Worm (Caenorhabditis elegans) whole organism, L3 larva: Measurements from ENCODE around the gene cab-1.

Experiments used
- nhr-28 ChIP-seq: fragments of 150-350 bp; optimal IDR thresholded peaks from 2 replicates; lab custom pipeline; 2014; ENCODE audit warnings: missing biosample characterization, missing genetic modification characterization
- nhr-76 ChIP-seq: fragments of 150-350 bp; sonication (generic microtip); optimal IDR thresholded peaks from 5 replicates; lab custom pipeline; 2014; ENCODE audit warnings: missing biosample characterization, missing genetic modification characterization

DNA sequence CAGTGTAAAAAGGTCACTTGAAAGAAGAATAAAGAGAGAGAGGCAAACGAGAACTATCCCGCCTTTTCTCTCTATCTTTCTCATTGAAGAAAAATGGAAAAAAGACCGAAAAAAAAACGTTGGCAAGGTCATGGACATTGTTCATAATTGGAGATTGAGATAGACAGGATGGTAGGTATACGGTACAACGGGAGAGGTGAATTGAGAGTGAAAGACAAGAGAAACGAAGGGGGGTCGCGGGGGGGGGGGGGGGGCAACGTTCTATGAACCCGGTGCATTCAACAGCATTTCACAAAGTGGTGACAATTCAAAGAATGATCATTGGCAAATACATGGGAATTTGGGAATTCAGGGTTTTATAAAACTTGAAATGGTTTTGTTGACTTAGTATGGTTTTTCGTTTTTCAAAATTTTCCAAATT is 35.8 kb downstream of the cab-1 start:
- TF ChIP-seq nhr-76 (no peak), nhr-28 (no peak)
